Worm (Caenorhabditis elegans) whole organism, L1 larva: ENCODE measurements around the gene W09G10.9.

Experiments
- ces-1 ChIP-seq: fragments of 150-350 bp; optimal IDR thresholded peaks from 2 replicates; lab custom pipeline; 2014; ENCODE audit warnings: missing biosample characterization, missing genetic modification reagents, missing genetic modification characterization
- dpl-1 ChIP-seq, 3 experiments: fragments of 150-350 bp in 2 of 3; sonication (generic microtip) in 1 of 3; optimal IDR thresholded peaks; 2 replicates each; lab custom pipeline; 2014 to 2017; ENCODE audit warnings: missing biosample characterization in 3 of 3, missing genetic modification characterization in 3 of 3, missing genetic modification reagents in 3 of 3
- elt-2 ChIP-seq: sonication (generic microtip); optimal IDR thresholded peaks from 2 replicates; lab custom pipeline; 2016; ENCODE audit warnings: missing genetic modification characterization, mild to moderate bottlenecking, inconsistent platforms, missing compliant biosample characterization, missing genetic modification reagents
- fkh-10 ChIP-seq: sonication (generic microtip); optimal IDR thresholded peaks from 2 replicates; lab custom pipeline; 2017; ENCODE audit warnings: missing biosample characterization, missing genetic modification reagents, missing genetic modification characterization
- fos-1 ChIP-seq: fragments of 150-350 bp; optimal IDR thresholded peaks from 2 replicates; lab custom pipeline; 2014; ENCODE audit warnings: missing biosample characterization, missing genetic modification characterization
- lin-15B ChIP-seq: fragments of 150-350 bp; sonication (generic microtip); optimal IDR thresholded peaks from 3 replicates; lab custom pipeline; 2014; ENCODE audit warnings: missing biosample characterization, missing genetic modification characterization
- mdl-1 ChIP-seq, 2 experiments: fragments of 150-350 bp; optimal IDR thresholded peaks; 2 replicates each; lab custom pipeline; 2014 to 2017; ENCODE audit warnings: missing biosample characterization in 2 of 2, missing genetic modification characterization in 2 of 2, inconsistent platforms in 1 of 2
- nhr-12 ChIP-seq: sonication (generic microtip); optimal IDR thresholded peaks from 2 replicates; lab custom pipeline; 2017; ENCODE audit warnings: missing biosample characterization, missing genetic modification characterization
- pqm-1 ChIP-seq: sonication (generic microtip); optimal IDR thresholded peaks from 3 replicates; lab custom pipeline; 2017; ENCODE audit warnings: missing biosample characterization, missing genetic modification characterization
- rnt-1 ChIP-seq: sonication (generic microtip); optimal IDR thresholded peaks from 2 replicates; lab custom pipeline; 2016; ENCODE audit warnings: mild to moderate bottlenecking, missing genetic modification characterization, moderate library complexity, missing compliant biosample characterization
- snpc-4 ChIP-seq: fragments of 150-350 bp; optimal IDR thresholded peaks from 2 replicates; lab custom pipeline; 2014; ENCODE audit warnings: missing biosample characterization, missing genetic modification characterization
- tbx-2 ChIP-seq: sonication (generic microtip); optimal IDR thresholded peaks from 2 replicates; lab custom pipeline; 2016; ENCODE audit warnings: missing genetic modification characterization, missing compliant biosample characterization
- unc-62 ChIP-seq: fragments of 150-350 bp; optimal IDR thresholded peaks from 2 replicates; lab custom pipeline; 2014; ENCODE audit warnings: missing biosample characterization, missing genetic modification reagents, missing genetic modification characterization
- ztf-4 ChIP-seq: fragments of 150-350 bp; optimal IDR thresholded peaks from 2 replicates; lab custom pipeline; 2014; ENCODE audit warnings: missing biosample characterization, missing genetic modification characterization

DNA sequence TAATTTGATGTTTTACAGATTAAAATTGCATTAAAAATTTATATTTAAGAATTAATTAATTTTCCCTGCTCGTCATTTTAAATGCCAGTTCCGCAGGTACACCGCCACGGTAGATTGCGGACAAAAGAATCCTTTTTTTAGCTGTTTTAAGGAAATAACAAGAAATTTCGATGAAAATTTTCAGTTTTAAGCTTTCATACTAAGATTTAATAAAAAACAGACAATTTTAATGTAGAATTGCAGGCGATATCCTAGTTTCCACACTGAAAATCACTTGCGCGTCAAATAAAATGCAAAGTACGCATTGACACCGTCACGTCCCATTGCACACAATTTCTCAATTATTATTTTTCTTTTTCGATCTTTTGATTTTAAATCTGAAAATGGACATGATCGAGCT is 31.9 kb downstream of the W09G10.9 start, which contains the start of gene dnc-3:
- no peak for TF ChIP-seq ces-1 (GFP tag; lab: Kevin White, UChicago)
- peak; percentile 52 to 56 (median 56) for TF ChIP-seq dpl-1 (GFP tag; optimal IDR thresholded peaks at IDR 0.05; lab: Kevin White, UChicago)
- TF ChIP-seq elt-2 (tag; lab: Kevin White, UChicago) = peak; percentile 62
- TF ChIP-seq mdl-1 (tag; optimal IDR thresholded peaks at IDR 0.05; lab: Kevin White, UChicago) = no peak
- TF ChIP-seq fos-1 (tag; lab: Kevin White, UChicago) = peak; percentile 29
- no peak for TF ChIP-seq rnt-1
- no peak for TF ChIP-seq unc-62 (GFP tag; lab: Kevin White, UChicago)
- no peak for TF ChIP-seq fkh-10
- peak; percentile 28 for TF ChIP-seq lin-15B (tag; lab: Kevin White, UChicago)
- TF ChIP-seq tbx-2 (tag; lab: Kevin White, UChicago) = peak; percentile 82
- TF ChIP-seq nhr-12 (tag; lab: Kevin White, UChicago) = no peak
- TF ChIP-seq pqm-1 (tag; lab: Kevin White, UChicago) = no peak
- TF ChIP-seq snpc-4 (tag; lab: Kevin White, UChicago) = peak; percentile 31
- no peak for TF ChIP-seq ztf-4 (tag; lab: Kevin White, UChicago)
